Worm (Caenorhabditis elegans) whole organism, L4 larva: ENCODE results near the gene nep-18.
"Not testable (repeated sequence)": the region's sequence is repeated elsewhere in the genome, so short reads cannot be mapped to it uniquely, and the experiment has no call there.

Source experiments
- F49E8.2 ChIP-seq: sonication (generic microtip); optimal IDR thresholded peaks from 2 replicates; lab custom pipeline; 2016; ENCODE audit warnings: missing compliant biosample characterization, mild to moderate bottlenecking, missing genetic modification characterization, borderline replicate concordance
- T20F7.1 ChIP-seq: fragments of 200-800 bp; sonication (Bioruptor generic); optimal IDR thresholded peaks from 2 replicates; lab custom pipeline; 2018; ENCODE audit warnings: mild to moderate bottlenecking, missing genetic modification characterization, missing compliant biosample characterization
- T26A8.4 ChIP-seq: fragments of 200-800 bp; sonication (Bioruptor generic); IDR thresholded peaks from 2 replicates; pipeline ENCODE4 v1.3.6; 2022; ENCODE audit warnings: missing genetic modification characterization, missing compliant biosample characterization
- Y105C5A.15 ChIP-seq: fragments of 200-800 bp; sonication (Bioruptor generic); IDR thresholded peaks from 2 replicates; pipeline ENCODE4 v1.3.6; 2022; ENCODE audit warnings: missing genetic modification characterization, missing compliant biosample characterization
- Y75B8A.6 ChIP-seq: fragments of 200-800 bp; sonication (Bioruptor generic); IDR thresholded peaks from 2 replicates; pipeline ENCODE4 v1.3.6; 2022; ENCODE audit warnings: missing genetic modification reagents, missing genetic modification characterization, missing compliant biosample characterization
- ZK546.5 ChIP-seq, 2 experiments: sonication (generic microtip); optimal IDR thresholded peaks; 2 replicates each; lab custom pipeline; 2017; ENCODE audit warnings: missing biosample characterization in 2 of 2, missing genetic modification characterization in 2 of 2
- arid-1 ChIP-seq: fragments of 200-800 bp; sonication (Bioruptor generic); conservative IDR thresholded peaks from 2 replicates; pipeline ENCODE4 v1.3.6; 2022; ENCODE audit warnings: missing genetic modification reagents, missing genetic modification characterization, missing compliant biosample characterization
- attf-4 ChIP-seq: sonication (generic microtip); optimal IDR thresholded peaks from 3 replicates; lab custom pipeline; 2017; ENCODE audit warnings: missing biosample characterization, missing genetic modification characterization
- ceh-32 ChIP-seq: sonication (generic microtip); optimal IDR thresholded peaks from 2 replicates; lab custom pipeline; 2016; ENCODE audit warnings: mild to moderate bottlenecking, missing genetic modification characterization, missing compliant biosample characterization; ENCODE audit not compliant: poor library complexity
- cey-2 ChIP-seq: sonication (generic microtip); optimal IDR thresholded peaks from 3 replicates; lab custom pipeline; 2017; ENCODE audit warnings: missing genetic modification characterization, mild to moderate bottlenecking, missing compliant biosample characterization, antibody characterized with exemption, borderline replicate concordance; ENCODE audit not compliant: insufficient read depth
- ctbp-1 ChIP-seq: fragments of 200-800 bp; sonication (Bioruptor generic); IDR thresholded peaks from 2 replicates; pipeline ENCODE4 v1.3.6; 2022; ENCODE audit warnings: missing genetic modification reagents, missing genetic modification characterization, missing compliant biosample characterization
- daf-8 ChIP-seq: fragments of 200-800 bp; sonication (Bioruptor generic); IDR thresholded peaks from 2 replicates; pipeline ENCODE4 v1.3.6; 2022; ENCODE audit warnings: missing genetic modification characterization, missing compliant biosample characterization
- dmd-6 ChIP-seq: fragments of 200-800 bp; sonication (Bioruptor generic); IDR thresholded peaks from 2 replicates; pipeline ENCODE4 v1.3.6; 2022; ENCODE audit warnings: missing genetic modification reagents, missing genetic modification characterization, missing compliant biosample characterization
- dmd-8 ChIP-seq: fragments of 200-800 bp; sonication (Bioruptor generic); IDR thresholded peaks from 2 replicates; pipeline ENCODE4 v1.3.6; 2022; ENCODE audit warnings: missing genetic modification characterization, missing compliant biosample characterization
- dve-1 ChIP-seq: sonication (generic microtip); optimal IDR thresholded peaks from 2 replicates; lab custom pipeline; 2017; ENCODE audit warnings: antibody characterized with exemption, mild to moderate bottlenecking, missing genetic modification characterization, missing compliant biosample characterization; ENCODE audit not compliant: insufficient read depth
- fkh-10 ChIP-seq: fragments of 150-350 bp; optimal IDR thresholded peaks from 2 replicates; lab custom pipeline; 2014; ENCODE audit warnings: missing biosample characterization, missing genetic modification reagents, missing genetic modification characterization
- gei-8 ChIP-seq: fragments of 200-800 bp; sonication (Bioruptor generic); optimal IDR thresholded peaks from 2 replicates; lab custom pipeline; 2018; ENCODE audit warnings: mild to moderate bottlenecking, missing genetic modification characterization, missing compliant biosample characterization
- hlh-11 ChIP-seq: fragments of 200-800 bp; sonication (Bioruptor generic); optimal IDR thresholded peaks from 2 replicates; lab custom pipeline; 2018; ENCODE audit warnings: mild to moderate bottlenecking, missing genetic modification characterization, missing compliant biosample characterization
- lin-1 ChIP-seq: fragments of 200-800 bp; sonication (Bioruptor generic); IDR thresholded peaks from 2 replicates; pipeline ENCODE4 v1.3.6; 2022; ENCODE audit warnings: missing genetic modification reagents, missing genetic modification characterization, missing compliant biosample characterization
- lir-3 ChIP-seq: sonication (generic microtip); optimal IDR thresholded peaks from 2 replicates; lab custom pipeline; 2016; ENCODE audit warnings: mild to moderate bottlenecking, missing genetic modification characterization, missing compliant biosample characterization
- mdl-1 ChIP-seq, 2 experiments: fragments of 150-350 bp in 1 of 2; sonication (generic microtip) in 1 of 2; optimal IDR thresholded peaks; 2 replicates each; lab custom pipeline; 2014 to 2017; ENCODE audit warnings: missing biosample characterization in 2 of 2, missing genetic modification characterization in 2 of 2
- mdt-29 ChIP-seq: fragments of 200-800 bp; sonication (Bioruptor generic); IDR thresholded peaks from 2 replicates; pipeline ENCODE4 v1.3.6; 2022; ENCODE audit warnings: missing genetic modification reagents, missing genetic modification characterization, missing compliant biosample characterization
- mes-2 ChIP-seq: sonication (generic microtip); optimal IDR thresholded peaks from 2 replicates; lab custom pipeline; 2016; ENCODE audit warnings: missing genotype, mild to moderate bottlenecking, missing genetic modification characterization, missing compliant biosample characterization; ENCODE audit not compliant: poor library complexity, severe bottlenecking
- mxl-3 ChIP-seq: fragments of 200-800 bp; sonication (Bioruptor generic); optimal IDR thresholded peaks from 2 replicates; lab custom pipeline; 2018; ENCODE audit warnings: mild to moderate bottlenecking, missing genetic modification characterization, missing compliant biosample characterization
- nhr-102 ChIP-seq: sonication (generic microtip); optimal IDR thresholded peaks from 2 replicates; lab custom pipeline; 2016; ENCODE audit warnings: mild to moderate bottlenecking, missing genetic modification characterization, moderate library complexity, missing compliant biosample characterization
- nhr-25 ChIP-seq: sonication (generic microtip); optimal IDR thresholded peaks from 2 replicates; lab custom pipeline; 2017; ENCODE audit warnings: missing genetic modification characterization, mild to moderate bottlenecking, missing compliant biosample characterization, antibody characterized with exemption, moderate library complexity, borderline replicate concordance; ENCODE audit not compliant: insufficient read depth
- nhr-28 ChIP-seq: fragments of 150-350 bp; optimal IDR thresholded peaks from 2 replicates; lab custom pipeline; 2014; ENCODE audit warnings: missing biosample characterization, missing genetic modification characterization
- nhr-6 ChIP-seq: fragments of 150-350 bp; optimal IDR thresholded peaks from 2 replicates; lab custom pipeline; 2014; ENCODE audit warnings: missing biosample characterization, missing genetic modification characterization
- pha-4 ChIP-seq, 2 experiments: fragments of 150-350 bp in 1 of 2; fragments of 200-800 bp in 1 of 2; sonication (Bioruptor generic) in 1 of 2; IDR thresholded peaks in 1 of 2; optimal IDR thresholded peaks in 1 of 2; 2 replicates each; pipeline versions ENCODE4 v1.3.6 to Lab custom; 2014 to 2022; ENCODE audit warnings: missing genetic modification characterization in 2 of 2, missing genetic modification reagents in 2 of 2, missing biosample characterization in 1 of 2, missing compliant biosample characterization in 1 of 2
- php-3 ChIP-seq: fragments of 200-800 bp; sonication (Bioruptor generic); IDR thresholded peaks from 2 replicates; pipeline ENCODE4 v1.3.6; 2022; ENCODE audit warnings: missing genetic modification reagents, missing genetic modification characterization, missing compliant biosample characterization
- pqm-1 ChIP-seq: sonication (generic microtip); optimal IDR thresholded peaks from 2 replicates; lab custom pipeline; 2017; ENCODE audit warnings: missing biosample characterization, missing genetic modification characterization
- sdz-12 ChIP-seq: fragments of 200-800 bp; sonication (Bioruptor generic); optimal IDR thresholded peaks from 2 replicates; lab custom pipeline; 2018; ENCODE audit warnings: mild to moderate bottlenecking, missing genetic modification characterization, missing compliant biosample characterization
- snpc-1.2 ChIP-seq: fragments of 200-800 bp; sonication (Bioruptor generic); IDR thresholded peaks from 2 replicates; pipeline ENCODE4 v1.3.6; 2022; ENCODE audit warnings: missing genetic modification reagents, missing genetic modification characterization, missing compliant biosample characterization
- spr-1 ChIP-seq: sonication (generic microtip); optimal IDR thresholded peaks from 2 replicates; lab custom pipeline; 2016; ENCODE audit warnings: mild to moderate bottlenecking, missing genetic modification characterization, missing compliant biosample characterization
- unc-39 ChIP-seq: sonication (generic microtip); optimal IDR thresholded peaks from 2 replicates; lab custom pipeline; 2017; ENCODE audit warnings: missing biosample characterization, missing genetic modification characterization
- unc-62 ChIP-seq, 3 experiments: fragments of 150-350 bp in 1 of 3; sonication (generic microtip); optimal IDR thresholded peaks in 2 of 3; peaks in 1 of 3; 1 replicate in 1 of 3; 2 replicates in 2 of 3; lab custom pipeline; 2014 to 2017; ENCODE audit warnings: missing biosample characterization in 3 of 3, missing genetic modification characterization in 3 of 3, missing genetic modification reagents in 3 of 3, missing genotype in 1 of 3
- vab-7 ChIP-seq: fragments of 200-800 bp; sonication (Bioruptor generic); IDR thresholded peaks from 2 replicates; pipeline ENCODE4 v1.3.6; 2022; ENCODE audit warnings: missing genetic modification reagents, missing genetic modification characterization, missing compliant biosample characterization
- zag-1 ChIP-seq: fragments of 150-350 bp; optimal IDR thresholded peaks from 2 replicates; lab custom pipeline; 2014; ENCODE audit warnings: missing biosample characterization, missing genetic modification characterization
- zfp-2 ChIP-seq: sonication (generic microtip); optimal IDR thresholded peaks from 2 replicates; lab custom pipeline; 2016; ENCODE audit warnings: mild to moderate bottlenecking, missing genetic modification characterization, missing compliant biosample characterization
- zfp-3 ChIP-seq: fragments of 200-800 bp; sonication (Bioruptor generic); conservative IDR thresholded peaks from 2 replicates; pipeline ENCODE4 v1.3.6; 2022; ENCODE audit warnings: missing genetic modification reagents, missing genetic modification characterization, missing compliant biosample characterization
- ztf-7 ChIP-seq: fragments of 150-350 bp; optimal IDR thresholded peaks from 2 replicates; lab custom pipeline; 2014; ENCODE audit warnings: missing biosample characterization, missing genetic modification characterization

nep-18 gene

ce11 chrII:2563973-2564372, at the start of gene nep-18:
nep-18 (minus strand) TSS chrII:2564073.
- TF ChIP-seq fkh-10 (GFP tag; lab: Kevin White, UChicago): no peak
- no peak for TF ChIP-seq F49E8.2 (tag; lab: Kevin White, UChicago)
- no peak for TF ChIP-seq Y75B8A.6
- TF ChIP-seq gei-8 (GFP tag; lab: Kevin White, UChicago): no peak
- no peak for TF ChIP-seq zfp-2 (tag; lab: Kevin White, UChicago)
- no peak for TF ChIP-seq daf-8 (GFP tag; lab: Robert Waterston, UW)
- TF ChIP-seq snpc-1.2 (GFP tag; lab: Robert Waterston, UW): no peak
- no peak for TF ChIP-seq unc-39 (tag; lab: Kevin White, UChicago)
- TF ChIP-seq vab-7 (GFP tag; lab: Robert Waterston, UW): no peak
- no peak for TF ChIP-seq hlh-11 (tag; lab: Kevin White, UChicago)

DNA sequence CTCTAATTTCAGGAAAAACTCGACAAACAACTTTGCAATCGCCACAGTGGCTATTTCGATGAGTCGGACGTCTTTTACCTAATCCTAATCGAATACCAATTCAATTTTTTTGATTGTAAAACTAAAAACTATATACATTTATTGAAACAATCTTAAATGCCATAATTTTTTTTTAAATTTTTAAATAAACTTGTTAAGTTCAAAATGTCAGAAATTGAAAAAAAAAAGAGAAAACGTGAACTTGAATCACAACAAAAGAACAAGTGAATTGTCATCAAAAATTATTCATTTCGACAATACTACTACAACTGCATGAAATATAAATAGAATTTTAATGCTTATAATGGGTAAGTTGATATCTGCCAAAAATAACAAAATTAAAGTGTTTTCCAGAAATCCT, 48.4 kb upstream of the nep-18 start, which contains the start of gene D2062.13:
TSS of gene D2062.13 (plus strand) at position 301 of the 400 bp plus-strand sequence.
- not testable (repeated sequence) for TF ChIP-seq nhr-102 (tag; lab: Kevin White, UChicago); dmd-8 (GFP tag; lab: Robert Waterston, UW); T20F7.1 (GFP tag; lab: Kevin White, UChicago)
- TF ChIP-seq, all 104 proteins: peak for 0; not testable (repeated sequence) for 104

- TF ChIP-seq nhr-6 (tag; lab: Kevin White, UChicago): no peak
These were observed 47.1 kb upstream of the nep-18 start for ce11 chrII:2611009-2611408.

- no peak for TF ChIP-seq zag-1
- TF ChIP-seq pqm-1: peak; percentile 77
- TF ChIP-seq zfp-3: no peak
- TF ChIP-seq pha-4 (GFP tag; IDR thresholded peaks at IDR 0.05; lab: Robert Waterston, UW): no peak
- TF ChIP-seq pha-4 (tag; optimal IDR thresholded peaks at IDR 0.05; lab: Kevin White, UChicago): no peak
- peak; percentile 65 for TF ChIP-seq nhr-28 (tag; lab: Kevin White, UChicago)
- TF ChIP-seq dmd-6 (GFP tag; lab: Robert Waterston, UW): peak; percentile 62
- TF ChIP-seq nhr-6 (tag; lab: Kevin White, UChicago): no peak
- TF ChIP-seq unc-39 (tag; lab: Kevin White, UChicago): no peak
- TF ChIP-seq lir-3 (tag; lab: Kevin White, UChicago): no peak
- TF ChIP-seq php-3 (GFP tag; lab: Robert Waterston, UW): peak; percentile 72
- TF ChIP-seq T26A8.4 (GFP tag; lab: Robert Waterston, UW): no peak
- TF ChIP-seq mes-2 (tag; lab: Kevin White, UChicago): no peak
- TF ChIP-seq arid-1: no peak
- no peak for TF ChIP-seq dve-1 (tag; lab: Kevin White, UChicago)
- TF ChIP-seq nhr-102 (tag; lab: Kevin White, UChicago): peak; percentile 45
- TF ChIP-seq hlh-11 (tag; lab: Kevin White, UChicago): peak; percentile 67
- TF ChIP-seq attf-4 (tag; lab: Kevin White, UChicago): no peak
- TF ChIP-seq cey-2 (tag; lab: Kevin White, UChicago): no peak
- TF ChIP-seq Y105C5A.15 (GFP tag; lab: Robert Waterston, UW): no peak
- peak; percentile 17 for TF ChIP-seq mxl-3 (GFP tag; lab: Kevin White, UChicago)
- no peak for TF ChIP-seq mdt-29 (GFP tag; lab: Robert Waterston, UW)
- TF ChIP-seq mdl-1 (tag; optimal IDR thresholded peaks at IDR 0.05; lab: Kevin White, UChicago): peak in 1 of 2 experiments; percentile 3
- TF ChIP-seq lin-1 (GFP tag; lab: Robert Waterston, UW): peak; percentile 49; the same call in 1 of the 2 replicates
- TF ChIP-seq ZK546.5 (tag; optimal IDR thresholded peaks at IDR 0.05; lab: Kevin White, UChicago): no peak
- TF ChIP-seq unc-62 (GFP tag; optimal IDR thresholded peaks at IDR 0.05 in 1 of 2; lab: Kevin White, UChicago): no peak
- no peak for TF ChIP-seq unc-62 (tag; optimal IDR thresholded peaks at IDR 0.05; lab: Kevin White, UChicago)
- no peak for TF ChIP-seq nhr-25
- TF ChIP-seq sdz-12 (GFP tag; lab: Kevin White, UChicago): no peak
- TF ChIP-seq ztf-7 (tag; lab: Kevin White, UChicago): no peak
- TF ChIP-seq ctbp-1: no peak
- no peak for TF ChIP-seq spr-1 (tag; lab: Kevin White, UChicago)
- no peak for TF ChIP-seq ceh-32 (tag; lab: Kevin White, UChicago)
These were observed 46.5 kb upstream of the nep-18 start, which contains the start of gene sri-38 for ce11 chrII:2610202-2610912. sri-38 (plus strand) TSS chrII:2610862.
